Fruit fly (Drosophila melanogaster): Measurements from ENCODE around the gene gny.

- TF ChIP-seq psq (GFP tag; optimal IDR thresholded peaks at IDR 0.05) = no peak
- TF ChIP-seq OdsH (GFP tag; optimal IDR thresholded peaks at IDR 0.05) = peak; percentile 18
- no peak for TF ChIP-seq pan (optimal IDR thresholded peaks at IDR 0.05)
- no peak for TF ChIP-seq dmrt93B (GFP tag; optimal IDR thresholded peaks at IDR 0.05)
- TF ChIP-seq fru (GFP tag; optimal IDR thresholded peaks at IDR 0.05) = no peak
- no peak for TF ChIP-seq Rel (GFP tag; optimal IDR thresholded peaks at IDR 0.05)
- TF ChIP-seq Rel (tag; optimal IDR thresholded peaks at IDR 0.05) = peak; percentile 43
- no peak for TF ChIP-seq usp (GFP tag; optimal IDR thresholded peaks at IDR 0.05)
- no peak for TF ChIP-seq ey (GFP tag; optimal IDR thresholded peaks at IDR 0.05)
- no peak for TF ChIP-seq br (GFP tag; optimal IDR thresholded peaks at IDR 0.05)
- TF ChIP-seq woc (GFP tag; optimal IDR thresholded peaks at IDR 0.05) = no peak
- no peak for TF ChIP-seq Dfd (GFP tag; optimal IDR thresholded peaks at IDR 0.05)
Observed at dm6 chr2L:10375464-10376236, 4.3 kb upstream of the gny start, which contains the start of the genes CG33303 and dpr19.

Measured in whole organism, wandering third instar larva.